Fruit fly (Drosophila melanogaster): ENCODE data around the gene whe.

whe gene

dm6 chrX:21362878-21363277 is 39.7 kb downstream of the whe start, which contains the start of the genes bbx and waw (continued):
- no peak for TF ChIP-seq tap (tag; optimal IDR thresholded peaks at IDR 0.05)
- TF ChIP-seq onecut (GFP tag; IDR thresholded peaks at IDR 0.05): peak; percentile 48
- TF ChIP-seq CG2712 (tag; optimal IDR thresholded peaks at IDR 0.05): peak; percentile 4
- TF ChIP-seq zfh1 (GFP tag; IDR thresholded peaks at IDR 0.05): no peak
- no peak for TF ChIP-seq Hmx (GFP tag; optimal IDR thresholded peaks at IDR 0.05)
- TF ChIP-seq Bteb2 (GFP tag; optimal IDR thresholded peaks at IDR 0.05): no peak
- no peak for TF ChIP-seq Sox102F (GFP tag; optimal IDR thresholded peaks at IDR 0.05)
- no peak for TF ChIP-seq CG16779 (GFP tag; IDR thresholded peaks at IDR 0.05)
- TF ChIP-seq MBD-R2 (GFP tag; IDR thresholded peaks at IDR 0.05): peak; percentile 80
- TF ChIP-seq NfI (GFP tag; optimal IDR thresholded peaks at IDR 0.05): peak; percentile 33
- peak in 1 of 2 experiments; percentile 16 for TF ChIP-seq bsh (GFP tag; optimal IDR thresholded peaks at IDR 0.05)
- TF ChIP-seq Taf1 (GFP tag; IDR thresholded peaks at IDR 0.05): no peak
- peak; percentile 21 for TF ChIP-seq bcd (GFP tag; optimal IDR thresholded peaks at IDR 0.05)
- no peak for TF ChIP-seq pnt (GFP tag; optimal IDR thresholded peaks at IDR 0.05)
- TF ChIP-seq esg (GFP tag; conservative IDR thresholded peaks at IDR 0.05): no peak
- TF ChIP-seq CG32772 (GFP tag; IDR thresholded peaks at IDR 0.05): peak; percentile 37; the same call in 1 of the 2 replicates
- no peak for TF ChIP-seq br (optimal IDR thresholded peaks at IDR 0.05)
- peak; percentile 28 for TF ChIP-seq gro (GFP tag; optimal IDR thresholded peaks at IDR 0.05)
- TF ChIP-seq Rx (GFP tag; IDR thresholded peaks at IDR 0.05): no peak
- peak; percentile 24 for TF ChIP-seq nerfin-1 (tag; optimal IDR thresholded peaks at IDR 0.05)
- no peak for TF ChIP-seq CG6813 (GFP tag; optimal IDR thresholded peaks at IDR 0.05)
- no peak for TF ChIP-seq CG12744 (GFP tag; optimal IDR thresholded peaks at IDR 0.05)
- TF ChIP-seq sima (GFP tag; optimal IDR thresholded peaks at IDR 0.05): no peak
- TF ChIP-seq fru (optimal IDR thresholded peaks at IDR 0.05): no peak
- TF ChIP-seq PHDP (tag; optimal IDR thresholded peaks at IDR 0.05): peak; percentile 36
- no peak for TF ChIP-seq CG15479 (GFP tag; optimal IDR thresholded peaks at IDR 0.05)
- no peak for TF ChIP-seq Oli (tag; optimal IDR thresholded peaks at IDR 0.05)
- TF ChIP-seq CG13624 (GFP tag; optimal IDR thresholded peaks at IDR 0.05): peak; percentile 38
- TF ChIP-seq Optix (GFP tag; IDR thresholded peaks at IDR 0.05): no peak
- TF ChIP-seq Lhr (GFP tag; optimal IDR thresholded peaks at IDR 0.05): peak; percentile 81
- TF ChIP-seq CG14965 (GFP tag; optimal IDR thresholded peaks at IDR 0.05; ENCODE audit: borderline replicate concordance): no peak
- TF ChIP-seq CG9876 (GFP tag; optimal IDR thresholded peaks at IDR 0.05): no peak
- TF ChIP-seq CG4282 (GFP tag; optimal IDR thresholded peaks at IDR 0.05): no peak
- no peak for TF ChIP-seq tup (GFP tag; optimal IDR thresholded peaks at IDR 0.05)
- no peak for TF ChIP-seq CG8388 (GFP tag; optimal IDR thresholded peaks at IDR 0.05)
- no peak for TF ChIP-seq CG3407 (GFP tag; optimal IDR thresholded peaks at IDR 0.05)
- TF ChIP-seq CG42726 (GFP tag; IDR thresholded peaks at IDR 0.05; ENCODE audit: partially characterized antibody): no peak
- 0 out of 4 replicates have a peak, but pooled peaks have one; percentile 20 for TF ChIP-seq Dll (GFP tag; IDR thresholded peaks at IDR 0.05; ENCODE audit: partially characterized antibody)
- TF ChIP-seq CG11093 (GFP tag; IDR thresholded peaks at IDR 0.05): no peak
- TF ChIP-seq Sry-δ (GFP tag; optimal IDR thresholded peaks at IDR 0.05): peak; percentile 7
- no peak for TF ChIP-seq Dad (GFP tag; optimal IDR thresholded peaks at IDR 0.05)
- no peak for TF ChIP-seq CG3281 (GFP tag; optimal IDR thresholded peaks at IDR 0.05)
- peak; percentile 24 for TF ChIP-seq CrebB (tag; optimal IDR thresholded peaks at IDR 0.05)
- TF ChIP-seq schlank (tag; optimal IDR thresholded peaks at IDR 0.05): no peak
- peak in 1 of 2 experiments; percentile 100 for TF ChIP-seq Pdp1 (GFP tag; optimal IDR thresholded peaks at IDR 0.05)
- TF ChIP-seq gsb (GFP tag; IDR thresholded peaks at IDR 0.05): no peak
- TF ChIP-seq CG13424 (tag; optimal IDR thresholded peaks at IDR 0.05): peak; percentile 46
- no peak for TF ChIP-seq sob (GFP tag; IDR thresholded peaks at IDR 0.05)
- TF ChIP-seq tio (GFP tag; optimal IDR thresholded peaks at IDR 0.05): no peak
- TF ChIP-seq Deaf1 (tag; optimal IDR thresholded peaks at IDR 0.05): no peak
- no peak for TF ChIP-seq CG9932 (GFP tag; IDR thresholded peaks at IDR 0.05)
- no peak for TF ChIP-seq Hr39 (optimal IDR thresholded peaks at IDR 0.05)

All from whole organism, embryonic.